Fruit fly (Drosophila melanogaster): ENCODE results near the gene Tao.

Tao gene

DNA sequence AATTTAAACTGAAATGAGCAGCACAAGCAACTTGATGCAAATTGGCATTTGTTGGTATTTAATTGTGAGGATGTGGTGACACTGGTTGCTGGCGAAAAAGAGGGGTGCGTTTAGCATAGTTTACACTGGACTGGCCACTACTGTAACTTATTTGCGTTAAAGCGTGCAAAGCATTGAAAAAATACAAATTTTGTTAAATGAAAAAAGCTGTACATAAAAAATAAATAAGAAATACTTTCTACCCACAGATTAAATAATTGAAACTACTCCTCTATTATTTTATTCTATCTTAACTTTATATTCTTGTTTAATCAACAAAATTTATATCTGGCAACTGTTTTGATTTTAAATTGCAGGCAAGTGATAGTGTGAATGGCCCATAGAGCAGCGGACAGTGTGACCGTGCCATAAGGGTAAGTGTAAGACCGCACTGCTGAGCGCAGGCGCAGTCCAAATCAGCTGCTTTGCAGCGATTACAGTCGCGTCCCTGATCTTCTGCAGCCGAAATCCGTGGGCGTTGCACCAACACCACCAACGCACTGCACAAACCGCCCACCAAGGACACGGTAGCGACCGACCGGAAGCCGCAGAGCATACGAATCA, 13.8 kb downstream of the Tao start, which contains the start of the genes Grip84 and car (continued):
- peak; percentile 66 for TF ChIP-seq Sox15 (GFP tag; optimal IDR thresholded peaks at IDR 0.05)
- peak; percentile 49 for TF ChIP-seq lz (GFP tag; optimal IDR thresholded peaks at IDR 0.05)
- 0 out of 3 replicates have a peak, but pooled peaks have one; percentile 48 for TF ChIP-seq CG6163 (GFP tag; IDR thresholded peaks at IDR 0.05)
- no peak for TF ChIP-seq salr (GFP tag; optimal IDR thresholded peaks at IDR 0.05)
- TF ChIP-seq Lpt (GFP tag; optimal IDR thresholded peaks at IDR 0.05) = no peak
- TF ChIP-seq fkh (GFP tag; optimal IDR thresholded peaks at IDR 0.05) = no peak
- no peak for TF ChIP-seq CG6792 (GFP tag; optimal IDR thresholded peaks at IDR 0.05)
- TF ChIP-seq CG10669 (GFP tag; optimal IDR thresholded peaks at IDR 0.05) = no peak
- TF ChIP-seq CG11762 (GFP tag; optimal IDR thresholded peaks at IDR 0.05; ENCODE audit: insufficient read depth) = no peak
- no peak for TF ChIP-seq CG6854 (GFP tag; optimal IDR thresholded peaks at IDR 0.05)
- TF ChIP-seq esn (GFP tag; optimal IDR thresholded peaks at IDR 0.05) = peak; percentile 61
- no peak for TF ChIP-seq acj6 (GFP tag; optimal IDR thresholded peaks at IDR 0.05)
- no peak for TF ChIP-seq CG9139 (GFP tag; optimal IDR thresholded peaks at IDR 0.05)
- TF ChIP-seq vri (GFP tag; optimal IDR thresholded peaks at IDR 0.05) = no peak
- TF ChIP-seq CG31627 (GFP tag; optimal IDR thresholded peaks at IDR 0.05) = peak; percentile 54
- peak; percentile 31 for TF ChIP-seq fd59A (GFP tag; optimal IDR thresholded peaks at IDR 0.05)
- TF ChIP-seq Met (GFP tag; optimal IDR thresholded peaks at IDR 0.05) = no peak
- no peak for TF ChIP-seq CG16779 (tag; optimal IDR thresholded peaks at IDR 0.05)
- no peak for TF ChIP-seq Eip75B (GFP tag; optimal IDR thresholded peaks at IDR 0.05)
- no peak for TF ChIP-seq OdsH (GFP tag; optimal IDR thresholded peaks at IDR 0.05)
- peak; percentile 56; the same call in 1 of the 2 replicates for TF ChIP-seq CG11294 (GFP tag; IDR thresholded peaks at IDR 0.05)
- no peak for TF ChIP-seq CG8319 (GFP tag; optimal IDR thresholded peaks at IDR 0.05)
- peak; percentile 69 for TF ChIP-seq Hr4 (GFP tag; optimal IDR thresholded peaks at IDR 0.05)
- peak; percentile 53 for TF ChIP-seq Hr39 (GFP tag; optimal IDR thresholded peaks at IDR 0.05)
- TF ChIP-seq Ets96B (tag; optimal IDR thresholded peaks at IDR 0.05) = peak; percentile 51
- TF ChIP-seq CG1621 (tag; optimal IDR thresholded peaks at IDR 0.05) = no peak
- TF ChIP-seq Smox (GFP tag; optimal IDR thresholded peaks at IDR 0.05) = no peak
- TF ChIP-seq CG15336 (GFP tag; IDR thresholded peaks at IDR 0.05) = no peak; the same call in 1 of the 2 replicates
- TF ChIP-seq CG3919 (GFP tag; optimal IDR thresholded peaks at IDR 0.05) = no peak
- TF ChIP-seq Hr38 (GFP tag; optimal IDR thresholded peaks at IDR 0.05) = no peak
- no peak for TF ChIP-seq CG7368 (GFP tag; optimal IDR thresholded peaks at IDR 0.05)
- peak; percentile 58 for TF ChIP-seq cyc (GFP tag; optimal IDR thresholded peaks at IDR 0.05)
- TF ChIP-seq dsx (GFP tag; optimal IDR thresholded peaks at IDR 0.05; ENCODE audit: poor library complexity, severe bottlenecking) = no peak
- no peak for TF ChIP-seq CG6276 (GFP tag; optimal IDR thresholded peaks at IDR 0.05)
- no peak for TF ChIP-seq CG8119 (GFP tag; IDR thresholded peaks at IDR 0.05)
- TF ChIP-seq svp (GFP tag) = no peak
- peak; percentile 90 for TF ChIP-seq Eip78C (GFP tag)
- no peak for TF ChIP-seq CG6808 (GFP tag; optimal IDR thresholded peaks at IDR 0.05)

DNA sequence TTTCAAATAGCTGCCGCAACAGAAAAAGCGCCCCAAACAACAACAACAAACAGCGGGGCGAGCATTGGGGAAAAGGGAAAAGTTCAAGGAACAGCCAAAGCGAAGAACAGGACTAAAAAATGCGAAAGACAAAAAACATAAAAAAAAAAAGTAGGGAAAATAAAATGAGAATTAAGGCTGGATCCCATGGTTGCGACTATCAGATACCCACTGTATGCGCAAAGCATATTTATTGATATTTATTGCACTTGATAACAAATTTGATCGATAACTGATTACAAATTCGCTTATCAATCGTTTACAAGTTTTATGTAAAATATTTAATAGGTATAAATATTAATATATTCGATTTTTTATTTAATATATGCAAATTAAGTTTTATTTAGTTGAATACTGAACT, 30.0 kb downstream of the Tao start:
- TF ChIP-seq CG4318 (GFP tag; optimal IDR thresholded peaks at IDR 0.05) = no peak

DNA sequence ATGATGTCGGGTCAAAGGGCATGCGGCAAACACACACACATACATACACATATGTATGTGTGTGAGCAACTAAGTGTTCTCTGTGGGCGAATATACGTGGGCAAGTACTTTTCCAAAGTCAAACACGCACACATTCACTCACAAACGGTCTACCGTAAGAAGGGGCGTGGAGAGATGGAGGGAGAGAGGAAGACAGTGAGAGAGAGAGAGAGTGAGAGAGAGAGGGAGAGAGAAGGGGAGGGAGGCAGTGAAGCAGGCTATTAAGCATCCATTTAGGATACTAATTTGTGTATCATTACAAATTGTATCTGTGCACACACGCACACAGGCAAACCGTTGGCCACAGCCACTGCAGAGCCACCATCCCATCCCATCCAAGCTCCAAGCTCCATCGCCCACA, 31.2 kb downstream of the Tao start:
- TF ChIP-seq Eip93F (GFP tag; optimal IDR thresholded peaks at IDR 0.05) (no peak), CG6808 (GFP tag; optimal IDR thresholded peaks at IDR 0.05) (no peak), CG34406 (GFP tag; optimal IDR thresholded peaks at IDR 0.05) (no peak), fd85E (GFP tag; optimal IDR thresholded peaks at IDR 0.05) (no peak), CG4318 (GFP tag; optimal IDR thresholded peaks at IDR 0.05) (no peak), CG6792 (GFP tag; optimal IDR thresholded peaks at IDR 0.05) (no peak), acj6 (GFP tag; optimal IDR thresholded peaks at IDR 0.05) (no peak), Sox102F (GFP tag; optimal IDR thresholded peaks at IDR 0.05) (no peak), Ets21C (GFP tag; optimal IDR thresholded peaks at IDR 0.05) (no peak), CG3032 (tag; optimal IDR thresholded peaks at IDR 0.05) (no peak), CG8632 (GFP tag; optimal IDR thresholded peaks at IDR 0.05) (no peak), Sox14 (GFP tag; optimal IDR thresholded peaks at IDR 0.05) (no peak)
